Worm (Caenorhabditis elegans) whole organism, young adult: ENCODE data around the gene K06H6.5.

Experiments
- F57A8.1 ChIP-seq: fragments of 200-800 bp; sonication (Bioruptor generic); optimal IDR thresholded peaks from 2 replicates; lab custom pipeline; 2018; ENCODE audit warnings: mild to moderate bottlenecking, missing genetic modification characterization, moderate library complexity, missing compliant biosample characterization
- rec-8 ChIP-seq, 2 experiments: sonication (generic microtip); optimal IDR thresholded peaks; 2 replicates each; lab custom pipeline; 2016; ENCODE audit warnings: mild to moderate bottlenecking in 2 of 2, missing genetic modification characterization in 2 of 2, missing genetic modification reagents in 2 of 2, missing genotype in 2 of 2, missing biosample characterization in 1 of 2, missing compliant biosample characterization in 1 of 2, moderate library complexity in 1 of 2
- snpc-4 ChIP-seq, 5 experiments: fragments of 150-350 bp in 1 of 5; sonication (generic microtip) in 4 of 5; optimal IDR thresholded peaks; 2 replicates each; lab custom pipeline; 2014 to 2018; ENCODE audit warnings: missing genetic modification characterization in 5 of 5, missing biosample characterization in 3 of 5, antibody characterized with exemption in 2 of 5, mild to moderate bottlenecking in 2 of 5, missing compliant biosample characterization in 2 of 5, missing genotype in 2 of 5, moderate library complexity in 2 of 5, missing genetic modification reagents in 1 of 5
- zim-3 ChIP-seq: sonication (generic microtip); optimal IDR thresholded peaks from 2 replicates; lab custom pipeline; 2017; ENCODE audit warnings: mild to moderate bottlenecking, missing genetic modification characterization, moderate library complexity, missing compliant biosample characterization

DNA sequence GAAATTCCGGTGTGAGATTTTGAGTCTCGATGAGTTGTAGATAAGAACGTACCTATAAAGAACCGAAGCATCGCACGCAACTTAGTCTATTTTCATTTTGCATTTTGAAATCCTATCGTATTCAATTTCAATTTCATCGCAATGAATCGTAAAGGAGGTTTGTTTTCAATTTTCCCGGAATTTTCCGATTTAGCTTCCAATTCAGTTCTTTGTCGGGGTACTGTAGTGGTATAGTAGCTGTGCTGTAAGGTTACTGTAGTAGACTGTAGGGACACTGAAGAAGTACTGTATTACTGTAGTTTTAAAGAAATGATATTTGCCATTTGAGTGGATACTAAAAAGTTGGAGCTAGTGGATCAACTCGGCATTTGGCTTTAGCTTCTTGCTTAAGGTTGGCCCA is 23.6 kb downstream of the K06H6.5 start:
- TF ChIP-seq rec-8 (tag; optimal IDR thresholded peaks at IDR 0.05; lab: Kevin White, UChicago) = no peak
- no peak for TF ChIP-seq zim-3 (tag; lab: Kevin White, UChicago)
- TF ChIP-seq F57A8.1 = no peak
- no peak for TF ChIP-seq snpc-4 (GFP tag; optimal IDR thresholded peaks at IDR 0.05; lab: Kevin White, UChicago)
- no peak for TF ChIP-seq snpc-4 (tag; optimal IDR thresholded peaks at IDR 0.05; lab: Kevin White, UChicago)
